Worm (Caenorhabditis elegans) whole organism, L3 larva: ENCODE data around the gene srx-65.

Experiments used
- ZK546.5 ChIP-seq: sonication (generic microtip); optimal IDR thresholded peaks from 2 replicates; lab custom pipeline; 2017; ENCODE audit warnings: missing biosample characterization, missing genetic modification characterization
- ama-1 ChIP-seq: fragments of 150-350 bp; optimal IDR thresholded peaks from 2 replicates; lab custom pipeline; 2018
- ceh-16 ChIP-seq: sonication (generic microtip); optimal IDR thresholded peaks from 2 replicates; lab custom pipeline; 2017; ENCODE audit warnings: missing biosample characterization, missing genetic modification characterization
- ceh-28 ChIP-seq: fragments of 150-350 bp; optimal IDR thresholded peaks from 2 replicates; lab custom pipeline; 2014; ENCODE audit warnings: missing biosample characterization, missing genetic modification reagents, missing genetic modification characterization
- ceh-82 ChIP-seq: fragments of 150-350 bp; optimal IDR thresholded peaks from 2 replicates; lab custom pipeline; 2014; ENCODE audit warnings: missing biosample characterization, missing genetic modification characterization
- egl-27 ChIP-seq: sonication (generic microtip); optimal IDR thresholded peaks from 4 replicates; lab custom pipeline; 2017; ENCODE audit warnings: missing biosample characterization, missing genetic modification reagents, missing genetic modification characterization
- elt-1 ChIP-seq: fragments of 150-350 bp; optimal IDR thresholded peaks from 2 replicates; lab custom pipeline; 2014; ENCODE audit warnings: missing biosample characterization, missing genetic modification characterization
- elt-2 ChIP-seq: sonication (generic microtip); optimal IDR thresholded peaks from 2 replicates; lab custom pipeline; 2016; ENCODE audit warnings: missing genetic modification reagents, mild to moderate bottlenecking, missing genetic modification characterization, missing compliant biosample characterization
- elt-3 ChIP-seq, 3 experiments: fragments of 150-350 bp in 1 of 3; sonication (generic microtip) in 2 of 3; optimal IDR thresholded peaks; 2 replicates in 2 of 3; 4 replicates in 1 of 3; lab custom pipeline; 2014 to 2017; ENCODE audit warnings: missing biosample characterization in 3 of 3, missing genetic modification characterization in 3 of 3
- eor-1 ChIP-seq, 2 experiments: fragments of 150-350 bp; optimal IDR thresholded peaks; 2 replicates each; lab custom pipeline; 2014 to 2018; ENCODE audit warnings: missing biosample characterization in 2 of 2, missing genetic modification characterization in 2 of 2
- fkh-10 ChIP-seq: sonication (generic microtip); optimal IDR thresholded peaks from 2 replicates; lab custom pipeline; 2017; ENCODE audit warnings: missing biosample characterization, missing genetic modification reagents, missing genetic modification characterization
- jun-1 ChIP-seq: fragments of 150-350 bp; optimal IDR thresholded peaks from 2 replicates; lab custom pipeline; 2014; ENCODE audit warnings: missing biosample characterization, missing genetic modification reagents, missing genetic modification characterization
- lin-15B ChIP-seq: fragments of 150-350 bp; optimal IDR thresholded peaks from 2 replicates; lab custom pipeline; 2014; ENCODE audit warnings: missing biosample characterization, missing genetic modification characterization
- lin-39 ChIP-seq: fragments of 150-350 bp; optimal IDR thresholded peaks from 2 replicates; lab custom pipeline; 2018; ENCODE audit warnings: missing biosample characterization, missing genetic modification reagents, missing genetic modification characterization
- lsy-12 ChIP-seq: sonication (generic microtip); optimal IDR thresholded peaks from 2 replicates; lab custom pipeline; 2016; ENCODE audit warnings: mild to moderate bottlenecking, missing genetic modification characterization, missing compliant biosample characterization
- mdl-1 ChIP-seq: fragments of 150-350 bp; optimal IDR thresholded peaks from 2 replicates; lab custom pipeline; 2014; ENCODE audit warnings: missing biosample characterization, missing genetic modification characterization
- mml-1 ChIP-seq: fragments of 150-350 bp; sonication (generic microtip); optimal IDR thresholded peaks from 3 replicates; lab custom pipeline; 2014; ENCODE audit warnings: missing biosample characterization, missing genetic modification characterization
- nfya-1 ChIP-seq: sonication (generic microtip); optimal IDR thresholded peaks from 2 replicates; lab custom pipeline; 2017; ENCODE audit warnings: missing genetic modification characterization, mild to moderate bottlenecking, missing compliant biosample characterization, antibody characterized with exemption, moderate library complexity; ENCODE audit not compliant: insufficient read depth
- nhr-11 ChIP-seq: fragments of 150-350 bp; optimal IDR thresholded peaks from 2 replicates; lab custom pipeline; 2014; ENCODE audit warnings: missing biosample characterization, missing genetic modification characterization
- nhr-12 ChIP-seq: fragments of 150-350 bp; optimal IDR thresholded peaks from 2 replicates; lab custom pipeline; 2014; ENCODE audit warnings: missing biosample characterization, missing genetic modification characterization
- nhr-237 ChIP-seq: fragments of 150-350 bp; optimal IDR thresholded peaks from 2 replicates; lab custom pipeline; 2014; ENCODE audit warnings: missing biosample characterization, missing genetic modification characterization
- nhr-25 ChIP-seq: sonication (generic microtip); optimal IDR thresholded peaks from 2 replicates; lab custom pipeline; 2017; ENCODE audit warnings: missing biosample characterization, missing genetic modification characterization
- nhr-28 ChIP-seq: fragments of 150-350 bp; optimal IDR thresholded peaks from 2 replicates; lab custom pipeline; 2014; ENCODE audit warnings: missing biosample characterization, missing genetic modification characterization
- nhr-43 ChIP-seq: sonication (generic microtip); optimal IDR thresholded peaks from 2 replicates; lab custom pipeline; 2016; ENCODE audit warnings: mild to moderate bottlenecking, missing genetic modification characterization, missing compliant biosample characterization; ENCODE audit not compliant: poor library complexity, severe bottlenecking
- nhr-67 ChIP-seq: fragments of 150-350 bp; optimal IDR thresholded peaks from 2 replicates; lab custom pipeline; 2014; ENCODE audit warnings: missing biosample characterization, missing genetic modification characterization
- pha-4 ChIP-seq: fragments of 150-350 bp; optimal IDR thresholded peaks from 2 replicates; lab custom pipeline; 2014; ENCODE audit warnings: missing biosample characterization, missing genetic modification reagents, missing genetic modification characterization
- pqm-1 ChIP-seq: fragments of 150-350 bp; optimal IDR thresholded peaks from 2 replicates; lab custom pipeline; 2017; ENCODE audit warnings: missing biosample characterization, missing genetic modification characterization, inconsistent platforms
- sea-2 ChIP-seq: fragments of 150-350 bp; sonication (generic microtip); optimal IDR thresholded peaks from 4 replicates; lab custom pipeline; 2014; ENCODE audit warnings: missing biosample characterization, missing genetic modification reagents, missing genetic modification characterization
- skn-1 ChIP-seq: fragments of 150-350 bp; optimal IDR thresholded peaks from 2 replicates; lab custom pipeline; 2014; ENCODE audit warnings: missing biosample characterization, missing genetic modification characterization
- unc-39 ChIP-seq: sonication (generic microtip); optimal IDR thresholded peaks from 4 replicates; lab custom pipeline; 2017; ENCODE audit warnings: missing biosample characterization, missing genetic modification characterization
- unc-62 ChIP-seq: fragments of 150-350 bp; sonication (generic microtip); optimal IDR thresholded peaks from 4 replicates; lab custom pipeline; 2014; ENCODE audit warnings: missing biosample characterization, missing genetic modification reagents, missing genetic modification characterization
- zag-1 ChIP-seq: fragments of 150-350 bp; optimal IDR thresholded peaks from 2 replicates; lab custom pipeline; 2014; ENCODE audit warnings: missing biosample characterization, missing genetic modification characterization
- ztf-4 ChIP-seq: fragments of 150-350 bp; optimal IDR thresholded peaks from 2 replicates; lab custom pipeline; 2014; ENCODE audit warnings: missing biosample characterization, missing genetic modification characterization

srx-65 gene

ce11 chrV:3931326-3931725, 9.6 kb downstream of the srx-65 start, which contains the start of gene srx-63:
TSS of gene srx-63 (plus strand) at chrV:3931626.
- TF ChIP-seq mdl-1 (no peak), jun-1 (tag; lab: Kevin White, UChicago) (no peak), lsy-12 (tag; lab: Kevin White, UChicago) (no peak), nhr-12 (no peak), ceh-28 (tag; lab: Kevin White, UChicago) (no peak), nfya-1 (tag; lab: Kevin White, UChicago) (no peak), nhr-67 (tag; lab: Kevin White, UChicago) (no peak), skn-1 (tag; lab: Kevin White, UChicago) (no peak), ZK546.5 (tag; lab: Kevin White, UChicago) (no peak), eor-1 (tag; optimal IDR thresholded peaks at IDR 0.05; lab: Kevin White, UChicago) (no peak), pqm-1 (tag; lab: Kevin White, UChicago) (no peak), pha-4 (tag; lab: Kevin White, UChicago) (no peak), egl-27 (tag; lab: Kevin White, UChicago) (no peak), unc-62 (GFP tag; lab: Kevin White, UChicago) (no peak), lin-39 (tag; lab: Kevin White, UChicago) (no peak)

ce11 chrV:3935892-3936478, 14.2 kb downstream of the srx-65 start, which contains the start of gene cyp-35A5:
TSS of gene cyp-35A5 (plus strand) at chrV:3936326.
- TF ChIP-seq elt-1 (tag; lab: Kevin White, UChicago), result no peak
- TF ChIP-seq pqm-1 (tag; lab: Kevin White, UChicago), result peak; percentile 0
- TF ChIP-seq elt-2 (tag; lab: Kevin White, UChicago), result peak; percentile 78

- TF ChIP-seq ceh-28 (tag; lab: Kevin White, UChicago), result peak; percentile 19
- no peak for TF ChIP-seq ztf-4 (tag; lab: Kevin White, UChicago)
Measured at ce11 chrV:3938789-3939188, 17.1 kb downstream of the srx-65 start, which contains the start of gene cyp-35B1. TSS of gene cyp-35B1 (plus strand) at chrV:3939032.

- no peak for TF ChIP-seq nhr-28
Measured at ce11 chrV:3941860-3942259, 20.1 kb downstream of the srx-65 start, which contains the start of gene cyp-35B2. TSS of gene cyp-35B2 (plus strand) at chrV:3942160.

- TF ChIP-seq elt-3 (tag; optimal IDR thresholded peaks at IDR 0.05; lab: Kevin White, UChicago) (no peak), mml-1 (tag; lab: Kevin White, UChicago) (no peak)
- TF ChIP-seq, all 47 proteins: peak for 0
Measured at ce11 chrV:3943364-3943763, 21.6 kb downstream of the srx-65 start.

- no peak for TF ChIP-seq nhr-67 (tag; lab: Kevin White, UChicago)
- TF ChIP-seq nhr-25 (tag; lab: Kevin White, UChicago), result no peak
- no peak for TF ChIP-seq nhr-11
- TF ChIP-seq unc-62 (GFP tag; lab: Kevin White, UChicago), result no peak
- no peak for TF ChIP-seq ceh-16 (tag; lab: Kevin White, UChicago)
- no peak for TF ChIP-seq ztf-4 (tag; lab: Kevin White, UChicago)
Measured at ce11 chrV:3945053-3945452, 23.3 kb downstream of the srx-65 start, which contains the start of gene cyp-35B3. TSS of gene cyp-35B3 (plus strand) at chrV:3945353.

- TF ChIP-seq lsy-12 (tag; lab: Kevin White, UChicago) (no peak), sea-2 (no peak), zag-1 (tag; lab: Kevin White, UChicago) (no peak), skn-1 (tag; lab: Kevin White, UChicago) (no peak), ceh-16 (tag; lab: Kevin White, UChicago) (no peak), nhr-28 (no peak), nhr-43 (tag; lab: Kevin White, UChicago) (no peak), nhr-11 (no peak), lin-15B (no peak), unc-39 (tag; lab: Kevin White, UChicago) (no peak), ceh-28 (tag; lab: Kevin White, UChicago) (no peak), nhr-12 (no peak), fkh-10 (no peak), ceh-82 (no peak), pqm-1 (tag; lab: Kevin White, UChicago) (no peak), ama-1 (lab: Kevin White, UChicago) (no peak), nhr-67 (tag; lab: Kevin White, UChicago) (no peak), nhr-237 (tag; lab: Kevin White, UChicago) (no peak)
Measured at ce11 chrV:3949723-3950122, 28.0 kb downstream of the srx-65 start, which contains the start of gene dach-1. TSS of gene dach-1 (plus strand) at chrV:3950023.
